Worm (Caenorhabditis elegans): ENCODE results near the gene gpn-1.
A peak's percentile ranks its signal among the peaks of the same experiment; 100 is the strongest.

The gpn-1 gene

ce11 chrX:15707366-15707892, 25.9 kb downstream of the gpn-1 start (continued):
- TF ChIP-seq pha-4 (tag; optimal IDR thresholded peaks at IDR 0.05) (no peak), hlh-13 (GFP tag; optimal IDR thresholded peaks at IDR 0.05) (no peak), tbx-7 (tag; optimal IDR thresholded peaks at IDR 0.05) (no peak), rnt-1 (tag; optimal IDR thresholded peaks at IDR 0.05) (peak; percentile 90), pha-2 (tag; optimal IDR thresholded peaks at IDR 0.05) (peak; percentile 50), dve-1 (tag; optimal IDR thresholded peaks at IDR 0.05) (peak; percentile 4), che-1 (tag; optimal IDR thresholded peaks at IDR 0.05) (no peak), hlh-6 (tag; optimal IDR thresholded peaks at IDR 0.05) (peak; percentile 64), pag-3 (tag; optimal IDR thresholded peaks at IDR 0.05; ENCODE audit: borderline replicate concordance) (no peak), sox-2 (GFP tag; IDR thresholded peaks at IDR 0.05) (peak; percentile 52), ceh-9 (tag; optimal IDR thresholded peaks at IDR 0.05) (no peak), odd-2 (tag; optimal IDR thresholded peaks at IDR 0.05) (no peak), gmeb-2 (tag; optimal IDR thresholded peaks at IDR 0.05) (peak; percentile 26), T23F11.4 (GFP tag; optimal IDR thresholded peaks at IDR 0.05) (no peak), ama-1 (optimal IDR thresholded peaks at IDR 0.05) (no peak), nhr-232 (tag; optimal IDR thresholded peaks at IDR 0.05) (no peak), ceh-45 (GFP tag; IDR thresholded peaks at IDR 0.05) (0 out of 2 replicates have a peak, but pooled peaks have one; percentile 25), mec-3 (tag; optimal IDR thresholded peaks at IDR 0.05; ENCODE audit: borderline replicate concordance) (no peak), ceh-19 (GFP tag; optimal IDR thresholded peaks at IDR 0.05) (peak; percentile 83), eyg-1 (tag; optimal IDR thresholded peaks at IDR 0.05) (no peak), C38D4.7 (GFP tag; optimal IDR thresholded peaks at IDR 0.05) (no peak), hlh-8 (tag; optimal IDR thresholded peaks at IDR 0.05) (no peak), lin-11 (tag; optimal IDR thresholded peaks at IDR 0.05) (no peak), elt-2 (tag; optimal IDR thresholded peaks at IDR 0.05) (peak; percentile 59), elt-4 (tag; optimal IDR thresholded peaks at IDR 0.05) (no peak), zip-5 (tag; optimal IDR thresholded peaks at IDR 0.05) (no peak), unc-86 (tag; optimal IDR thresholded peaks at IDR 0.05) (no peak), ttx-3 (tag; optimal IDR thresholded peaks at IDR 0.05) (peak; percentile 47), ztf-16 (tag; optimal IDR thresholded peaks at IDR 0.05) (no peak), ceh-22 (tag; optimal IDR thresholded peaks at IDR 0.05) (no peak), ceh-34 (tag; optimal IDR thresholded peaks at IDR 0.05) (peak; percentile 97), fkh-10 (GFP tag; optimal IDR thresholded peaks at IDR 0.05) (no peak), K02D7.2 (tag; optimal IDR thresholded peaks at IDR 0.05) (no peak)

DNA sequence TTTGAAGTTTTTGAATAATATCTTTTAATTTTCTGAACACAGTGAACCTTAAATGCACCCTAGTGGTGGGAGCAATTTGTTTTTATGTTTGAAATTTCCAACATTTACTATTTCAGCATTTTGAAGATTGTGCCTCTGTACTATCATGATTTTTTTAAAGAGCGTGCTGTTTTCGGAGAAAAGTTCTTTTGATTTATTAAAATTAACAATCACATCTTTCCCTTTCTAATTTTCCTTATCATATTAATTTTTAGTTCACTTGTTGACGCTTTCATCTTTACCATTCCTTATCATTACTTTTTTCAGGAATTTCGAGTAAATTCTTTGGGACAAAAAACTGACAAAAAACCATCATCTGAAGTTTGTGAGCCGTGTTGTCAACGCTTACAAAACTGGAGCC, 26.4 kb downstream of the gpn-1 start, which contains the start of gene nhr-48:
Gene nhr-48 (plus strand): TSS at position 301 of the 400 bp plus-strand sequence.
- TF ChIP-seq ceh-24 (tag; optimal IDR thresholded peaks at IDR 0.05) (no peak), rnt-1 (tag; optimal IDR thresholded peaks at IDR 0.05) (no peak), elt-4 (tag; optimal IDR thresholded peaks at IDR 0.05) (no peak), elt-2 (tag; optimal IDR thresholded peaks at IDR 0.05) (no peak), syd-9 (tag; optimal IDR thresholded peaks at IDR 0.05) (no peak), ceh-6 (GFP tag; optimal IDR thresholded peaks at IDR 0.05) (no peak), T23F11.4 (GFP tag; optimal IDR thresholded peaks at IDR 0.05) (no peak), dve-1 (tag; optimal IDR thresholded peaks at IDR 0.05) (no peak), ceh-19 (GFP tag; optimal IDR thresholded peaks at IDR 0.05) (no peak), ceh-2 (tag; optimal IDR thresholded peaks at IDR 0.05) (no peak), pat-9 (tag; optimal IDR thresholded peaks at IDR 0.05) (no peak), ttx-3 (tag; optimal IDR thresholded peaks at IDR 0.05) (no peak), hlh-30 (tag; optimal IDR thresholded peaks at IDR 0.05; ENCODE audit: insufficient read depth) (no peak), K02D7.2 (tag; optimal IDR thresholded peaks at IDR 0.05) (no peak), sox-2 (GFP tag; IDR thresholded peaks at IDR 0.05) (no peak)

- TF ChIP-seq ref-2 (tag; optimal IDR thresholded peaks at IDR 0.05), result no peak
- no peak for TF ChIP-seq unc-3 (GFP tag; conservative IDR thresholded peaks at IDR 0.05)
- no peak for TF ChIP-seq unc-3 (tag; optimal IDR thresholded peaks at IDR 0.05)
- no peak for TF ChIP-seq dve-1 (tag; optimal IDR thresholded peaks at IDR 0.05)
Observed at ce11 chrX:15709594-15709993, 28.1 kb downstream of the gpn-1 start.
